Fruit fly (Drosophila melanogaster) whole organism, embryonic: Measurements from ENCODE around the gene CG17929.

ENCODE experiments used
- Adf1 ChIP-seq: fragments of 200-800 bp; sonication (Bioruptor generic); IDR thresholded peaks from 2 replicates; pipeline ENCODE4 v1.3.6; 2022; ENCODE audit warnings: missing biosample characterization, missing genetic modification characterization
- Awh ChIP-seq: fragments of 200-800 bp; sonication (Bioruptor generic); IDR thresholded peaks from 2 replicates; pipeline ENCODE4, ENCODE4 v1.3.6; 2022; ENCODE audit warnings: missing biosample characterization, missing genetic modification characterization
- CG10209 ChIP-seq: fragments of 200-800 bp; sonication (Bioruptor generic); optimal IDR thresholded peaks from 3 replicates; lab custom pipeline; 2017; ENCODE audit warnings: missing biosample characterization, mild to moderate bottlenecking, missing genetic modification characterization, missing genetic modification reagents
- CG11398 ChIP-seq: fragments of 200-800 bp; sonication (Bioruptor generic); optimal IDR thresholded peaks from 2 replicates; lab custom pipeline; 2016; ENCODE audit warnings: missing biosample characterization, missing genetic modification characterization
- CG11504 ChIP-seq: fragments of 200-800 bp; sonication (Bioruptor generic); optimal IDR thresholded peaks from 3 replicates; lab custom pipeline; 2019; ENCODE audit warnings: missing biosample characterization, mild to moderate bottlenecking, missing genetic modification characterization, moderate library complexity
- CG15601 ChIP-seq: fragments of 200-800 bp; sonication (Bioruptor generic); optimal IDR thresholded peaks from 3 replicates; lab custom pipeline; 2019; ENCODE audit warnings: missing biosample characterization, mild to moderate bottlenecking, missing genetic modification characterization, moderate library complexity
- CG15696 ChIP-seq: fragments of 200-800 bp; sonication (Bioruptor generic); optimal IDR thresholded peaks from 2 replicates; lab custom pipeline; 2019; ENCODE audit warnings: missing biosample characterization, mild to moderate bottlenecking, missing genetic modification characterization, moderate library complexity
- CG1647 ChIP-seq: fragments of 200-800 bp; sonication (Bioruptor generic); optimal IDR thresholded peaks from 3 replicates; lab custom pipeline; 2016; ENCODE audit warnings: missing biosample characterization, missing genetic modification characterization
- CG17385 ChIP-seq: fragments of 200-800 bp; sonication (Bioruptor generic); optimal IDR thresholded peaks from 3 replicates; lab custom pipeline; 2018; ENCODE audit warnings: missing biosample characterization, mild to moderate bottlenecking, missing genetic modification characterization
- CG3838 ChIP-seq: fragments of 200-800 bp; sonication (Bioruptor generic); optimal IDR thresholded peaks from 3 replicates; lab custom pipeline; 2016; ENCODE audit warnings: missing biosample characterization, missing genetic modification characterization
- CG4617 ChIP-seq: fragments of 200-800 bp; sonication (Bioruptor generic); optimal IDR thresholded peaks from 3 replicates; lab custom pipeline; 2016; ENCODE audit warnings: missing biosample characterization, missing genetic modification characterization, borderline replicate concordance
- CG4820 ChIP-seq: fragments of 200-800 bp; sonication (Bioruptor generic); optimal IDR thresholded peaks from 3 replicates; lab custom pipeline; 2016; ENCODE audit warnings: missing biosample characterization, missing genetic modification characterization
- CG6654 ChIP-seq: fragments of 200-800 bp; sonication (Bioruptor generic); optimal IDR thresholded peaks from 2 replicates; lab custom pipeline; 2017; ENCODE audit warnings: missing biosample characterization, mild to moderate bottlenecking, missing genetic modification characterization
- CG6765 ChIP-seq: fragments of 200-800 bp; sonication (Bioruptor generic); optimal IDR thresholded peaks from 3 replicates; lab custom pipeline; 2017; ENCODE audit warnings: missing biosample characterization, mild to moderate bottlenecking, missing genetic modification characterization
- CG8478 ChIP-seq: fragments of >200 bp; optimal IDR thresholded peaks from 2 replicates; lab custom pipeline; 2018
- CG9797 ChIP-seq: fragments of 200-800 bp; sonication (Bioruptor generic); optimal IDR thresholded peaks from 3 replicates; lab custom pipeline; 2018; ENCODE audit warnings: missing biosample characterization, mild to moderate bottlenecking, missing genetic modification characterization
- D ChIP-seq, 2 experiments: fragments of 200-800 bp in 1 of 2; fragments of >200 bp in 1 of 2; sonication (Bioruptor generic) in 1 of 2; optimal IDR thresholded peaks; 2 replicates in 1 of 2; 3 replicates in 1 of 2; lab custom pipeline; 2017; ENCODE audit warnings: mild to moderate bottlenecking in 1 of 2, missing biosample characterization in 1 of 2, missing genetic modification characterization in 1 of 2, missing genetic modification reagents in 1 of 2
- D19A ChIP-seq: fragments of 200-800 bp; optimal IDR thresholded peaks from 3 replicates; lab custom pipeline; 2019; ENCODE audit warnings: missing biosample characterization, mild to moderate bottlenecking, missing genetic modification characterization, moderate library complexity
- Dp ChIP-seq: fragments of 200-800 bp; sonication (Bioruptor generic); optimal IDR thresholded peaks from 2 replicates; lab custom pipeline; 2018; ENCODE audit warnings: missing biosample characterization, mild to moderate bottlenecking, missing genetic modification characterization, moderate library complexity
- E2f1 ChIP-seq: fragments of 200-800 bp; sonication (Bioruptor generic); IDR thresholded peaks from 2 replicates; pipeline ENCODE4 v1.3.6; 2022; ENCODE audit warnings: missing biosample characterization, missing genetic modification characterization
- Eip74EF ChIP-seq, 2 experiments: fragments of 200-800 bp in 1 of 2; fragments of >200 bp in 1 of 2; sonication (Bioruptor generic) in 1 of 2; optimal IDR thresholded peaks; 2 replicates each; lab custom pipeline; 2017 to 2019; ENCODE audit warnings: missing biosample characterization in 2 of 2, missing genetic modification characterization in 2 of 2, mild to moderate bottlenecking in 1 of 2, moderate library complexity in 1 of 2
- Fer2 ChIP-seq: fragments of 200-800 bp; sonication (Bioruptor generic); optimal IDR thresholded peaks from 2 replicates; lab custom pipeline; 2018; ENCODE audit warnings: missing biosample characterization, mild to moderate bottlenecking, missing genetic modification characterization, moderate library complexity
- Fer3 ChIP-seq: fragments of 200-800 bp; sonication (Bioruptor generic); optimal IDR thresholded peaks from 2 replicates; lab custom pipeline; 2018; ENCODE audit warnings: missing biosample characterization, mild to moderate bottlenecking, missing genetic modification characterization, moderate library complexity
- Gsc ChIP-seq: fragments of 200-800 bp; sonication (Bioruptor generic); IDR thresholded peaks from 2 replicates; pipeline ENCODE4 v1.3.6; 2022; ENCODE audit warnings: missing biosample characterization, missing genetic modification characterization
- Hmr ChIP-seq: fragments of 200-800 bp; sonication (Bioruptor generic); optimal IDR thresholded peaks from 3 replicates; lab custom pipeline; 2017; ENCODE audit warnings: mild to moderate bottlenecking, missing biosample characterization, missing genetic modification reagents, missing genetic modification characterization
- Hr78 ChIP-seq, 2 experiments: fragments of 200-800 bp in 1 of 2; fragments of >200 bp in 1 of 2; sonication (Bioruptor generic) in 1 of 2; optimal IDR thresholded peaks; 2 replicates each; lab custom pipeline; 2017 to 2019; ENCODE audit warnings: missing biosample characterization in 2 of 2, missing genetic modification characterization in 2 of 2, mild to moderate bottlenecking in 1 of 2, moderate library complexity in 1 of 2
- Meics ChIP-seq: fragments of 200-800 bp; sonication (Bioruptor generic); optimal IDR thresholded peaks from 2 replicates; lab custom pipeline; 2017; ENCODE audit warnings: missing biosample characterization, mild to moderate bottlenecking, missing genetic modification characterization
- NfI ChIP-seq: fragments of 200-800 bp; sonication (Bioruptor generic); optimal IDR thresholded peaks from 3 replicates; lab custom pipeline; 2018; ENCODE audit warnings: missing biosample characterization, mild to moderate bottlenecking, missing genetic modification characterization, moderate library complexity
- Opbp ChIP-seq: fragments of 200-800 bp; sonication (Bioruptor generic); IDR thresholded peaks from 3 replicates; pipeline ENCODE4 v1.3.6; 2022; ENCODE audit warnings: missing biosample characterization, missing genetic modification characterization; ENCODE audit not compliant: partially characterized antibody
- Sry-δ ChIP-seq: fragments of 200-800 bp; sonication (Bioruptor generic); optimal IDR thresholded peaks from 2 replicates; lab custom pipeline; 2016; ENCODE audit warnings: missing biosample characterization, missing genetic modification characterization
- Xrp1 ChIP-seq: fragments of 200-800 bp; sonication (Bioruptor generic); IDR thresholded peaks from 2 replicates; pipeline ENCODE4 v1.3.6; 2022; ENCODE audit warnings: missing biosample characterization, missing genetic modification characterization
- aop ChIP-seq: fragments of 200-800 bp; sonication (Bioruptor generic); IDR thresholded peaks from 2 replicates; pipeline ENCODE4 v1.3.6; 2022; ENCODE audit warnings: missing biosample characterization, missing genetic modification characterization
- ara ChIP-seq: fragments of 200-800 bp; sonication (Bioruptor generic); IDR thresholded peaks from 2 replicates; pipeline ENCODE4 v1.3.6; 2022; ENCODE audit warnings: missing biosample characterization, missing genetic modification characterization
- chn ChIP-seq: fragments of 200-800 bp; sonication (Bioruptor generic); optimal IDR thresholded peaks from 2 replicates; lab custom pipeline; 2016; ENCODE audit warnings: missing biosample characterization, missing genetic modification characterization
- fd102C ChIP-seq: fragments of 200-800 bp; sonication (Bioruptor generic); optimal IDR thresholded peaks from 2 replicates; lab custom pipeline; 2018; ENCODE audit warnings: missing biosample characterization, mild to moderate bottlenecking, missing genetic modification characterization, moderate library complexity
- hb ChIP-seq: fragments of 200-800 bp; sonication (Bioruptor generic); IDR thresholded peaks from 3 replicates; pipeline ENCODE4 v1.3.6; 2022; ENCODE audit warnings: missing biosample characterization, missing genetic modification characterization; ENCODE audit not compliant: partially characterized antibody
- her ChIP-seq: fragments of 200-800 bp; sonication (Bioruptor generic); optimal IDR thresholded peaks from 2 replicates; lab custom pipeline; 2016; ENCODE audit warnings: missing biosample characterization, missing genetic modification characterization
- mirr ChIP-seq: fragments of 200-800 bp; sonication (Bioruptor generic); optimal IDR thresholded peaks from 3 replicates; lab custom pipeline; 2018; ENCODE audit warnings: missing biosample characterization, mild to moderate bottlenecking, missing genetic modification characterization
- nerfin-1 ChIP-seq: fragments of 200-800 bp; sonication (Bioruptor generic); optimal IDR thresholded peaks from 3 replicates; lab custom pipeline; 2019; ENCODE audit warnings: missing biosample characterization, mild to moderate bottlenecking, missing genetic modification characterization, moderate library complexity
- nom ChIP-seq: fragments of 200-800 bp; sonication (Bioruptor generic); optimal IDR thresholded peaks from 2 replicates; lab custom pipeline; 2017; ENCODE audit warnings: missing biosample characterization, missing genetic modification characterization, mild to moderate bottlenecking, moderate library complexity, missing genetic modification reagents
- peb ChIP-seq: fragments of 200-800 bp; sonication (Bioruptor generic); IDR thresholded peaks from 2 replicates; pipeline ENCODE4 v1.3.6; 2022; ENCODE audit warnings: missing biosample characterization, missing genetic modification characterization
- phol ChIP-seq: fragments of 200-800 bp; sonication (Bioruptor generic); optimal IDR thresholded peaks from 3 replicates; lab custom pipeline; 2018; ENCODE audit warnings: missing biosample characterization, mild to moderate bottlenecking, missing genetic modification characterization, moderate library complexity
- ro ChIP-seq: fragments of 200-800 bp; sonication (Bioruptor generic); IDR thresholded peaks from 2 replicates; pipeline ENCODE4 v1.3.6; 2022; ENCODE audit warnings: missing biosample characterization, missing genetic modification characterization
- tap ChIP-seq: fragments of 200-800 bp; optimal IDR thresholded peaks from 3 replicates; lab custom pipeline; 2019; ENCODE audit warnings: missing biosample characterization, mild to moderate bottlenecking, missing genetic modification characterization, moderate library complexity
- tx ChIP-seq: fragments of 200-800 bp; sonication (Bioruptor generic); optimal IDR thresholded peaks from 2 replicates; lab custom pipeline; 2016; ENCODE audit warnings: missing biosample characterization, missing genetic modification characterization
- unc-4 ChIP-seq: fragments of 200-800 bp; sonication (Bioruptor generic); IDR thresholded peaks from 2 replicates; pipeline ENCODE4 v1.3.6; 2022; ENCODE audit warnings: missing biosample characterization, missing genetic modification characterization; ENCODE audit not compliant: partially characterized antibody

CG17929 gene

dm6 chr3R:16280003-16280998 is 45.0 kb upstream of the CG17929 start (continued):
- TF ChIP-seq Xrp1 (GFP tag; lab: Robert Waterston, UW) (peak; percentile 100), CG4820 (GFP tag; lab: Kevin White, UChicago) (peak; percentile 99), tx (GFP tag; lab: Kevin White, UChicago) (peak; percentile 99), CG6654 (GFP tag; lab: Kevin White, UChicago) (peak; percentile 79), E2f1 (GFP tag; lab: Robert Waterston, UW) (peak; percentile 100), aop (GFP tag; lab: Robert Waterston, UW) (peak; percentile 96), CG15601 (tag; lab: Kevin White, UChicago) (peak; percentile 99), CG1647 (GFP tag; lab: Kevin White, UChicago) (peak; percentile 99), CG17385 (GFP tag; lab: Kevin White, UChicago) (peak; percentile 99), Hr78 (GFP tag; optimal IDR thresholded peaks at IDR 0.05; lab: Kevin White, UChicago) (peak in 1 of 2 experiments; percentile 98), nerfin-1 (tag; lab: Kevin White, UChicago) (peak; percentile 99), fd102C (GFP tag; lab: Kevin White, UChicago) (peak; percentile 99), Opbp (GFP tag; lab: Robert Waterston, UW) (no peak), CG4617 (GFP tag; lab: Kevin White, UChicago) (peak; percentile 99), CG6765 (peak; percentile 99), nom (GFP tag; lab: Kevin White, UChicago) (peak; percentile 98), CG8478 (lab: Kevin White, UChicago) (peak; percentile 10), hb (GFP tag; lab: Robert Waterston, UW) (no peak), CG9797 (GFP tag; lab: Kevin White, UChicago) (peak; percentile 57), Dp (GFP tag; lab: Kevin White, UChicago) (peak; percentile 41), tap (tag; lab: Kevin White, UChicago) (peak; percentile 100), D19A (tag; lab: Kevin White, UChicago) (peak; percentile 98), D (optimal IDR thresholded peaks at IDR 0.05; lab: Kevin White, UChicago) (no peak), D (GFP tag; optimal IDR thresholded peaks at IDR 0.05; lab: Kevin White, UChicago) (peak; percentile 99), peb (GFP tag; lab: Robert Waterston, UW) (peak; percentile 99), unc-4 (GFP tag; lab: Robert Waterston, UW) (peak; percentile 36; the same call in 1 of the 2 replicates), her (peak; percentile 98), NfI (peak; percentile 99), Hmr (GFP tag; lab: Kevin White, UChicago) (peak; percentile 99), Awh (peak; percentile 100), mirr (GFP tag; lab: Kevin White, UChicago) (peak; percentile 97), ro (peak; percentile 98), Gsc (GFP tag; lab: Robert Waterston, UW) (no peak), Adf1 (GFP tag; lab: Robert Waterston, UW) (peak; percentile 94), ara (GFP tag; lab: Robert Waterston, UW) (peak; percentile 99), CG11504 (tag; lab: Kevin White, UChicago) (peak; percentile 98), Sry-δ (peak; percentile 83), CG10209 (GFP tag; lab: Kevin White, UChicago) (peak; percentile 100), phol (tag; lab: Kevin White, UChicago) (peak; percentile 99), CG3838 (GFP tag; lab: Kevin White, UChicago) (peak; percentile 98), CG11398 (peak; percentile 99), Eip74EF (GFP tag; optimal IDR thresholded peaks at IDR 0.05; lab: Kevin White, UChicago) (peak in 1 of 2 experiments; percentile 100), Fer2 (peak; percentile 98), Meics (GFP tag; lab: Kevin White, UChicago) (peak; percentile 99), Fer3 (peak; percentile 99), CG15696 (tag; lab: Kevin White, UChicago) (peak; percentile 99), chn (GFP tag; lab: Kevin White, UChicago) (peak; percentile 99)
